Worm (Caenorhabditis elegans) whole organism, L1 larva: ENCODE results near the gene fbxl-2.

Experiments used
- C04F5.9 ChIP-seq: sonication (generic microtip); optimal IDR thresholded peaks from 2 replicates; lab custom pipeline; 2016; ENCODE audit warnings: missing genetic modification characterization, missing compliant biosample characterization
- C16A3.4 ChIP-seq: fragments of 150-350 bp; optimal IDR thresholded peaks from 2 replicates; lab custom pipeline; 2014; ENCODE audit warnings: missing biosample characterization, missing genetic modification characterization
- C34B4.2 ChIP-seq: sonication (generic microtip); optimal IDR thresholded peaks from 2 replicates; lab custom pipeline; 2017; ENCODE audit warnings: mild to moderate bottlenecking, missing genetic modification characterization, missing compliant biosample characterization
- ama-1 ChIP-seq: fragments of 150-350 bp; optimal IDR thresholded peaks from 2 replicates; lab custom pipeline; 2014
- ceh-63 ChIP-seq: fragments of 200-800 bp; sonication (Bioruptor generic); optimal IDR thresholded peaks from 2 replicates; lab custom pipeline; 2018; ENCODE audit warnings: mild to moderate bottlenecking, missing genetic modification characterization, missing compliant biosample characterization
- ceh-82 ChIP-seq, 3 experiments: fragments of 150-350 bp in 1 of 3; sonication (generic microtip) in 2 of 3; optimal IDR thresholded peaks; 2 replicates each; lab custom pipeline; 2014 to 2017; ENCODE audit warnings: missing biosample characterization in 3 of 3, missing genetic modification characterization in 3 of 3
- dpl-1 ChIP-seq, 3 experiments: fragments of 150-350 bp in 2 of 3; sonication (generic microtip) in 1 of 3; optimal IDR thresholded peaks; 2 replicates each; lab custom pipeline; 2014 to 2017; ENCODE audit warnings: missing biosample characterization in 3 of 3, missing genetic modification characterization in 3 of 3, missing genetic modification reagents in 3 of 3
- dsc-1 ChIP-seq: sonication (generic microtip); optimal IDR thresholded peaks from 2 replicates; lab custom pipeline; 2016; ENCODE audit warnings: mild to moderate bottlenecking, missing genetic modification characterization, missing compliant biosample characterization
- efl-1 ChIP-seq, 4 experiments: fragments of 150-350 bp; optimal IDR thresholded peaks in 3 of 4; peaks in 1 of 4; 1 replicate in 1 of 4; 2 replicates in 3 of 4; lab custom pipeline; 2014; ENCODE audit warnings: missing biosample characterization in 2 of 4, missing genetic modification characterization in 2 of 4, missing genetic modification reagents in 2 of 4
- efl-3 ChIP-seq: fragments of 200-800 bp; sonication (Bioruptor generic); optimal IDR thresholded peaks from 2 replicates; lab custom pipeline; 2018; ENCODE audit warnings: mild to moderate bottlenecking, missing genetic modification characterization, missing compliant biosample characterization
- elt-2 ChIP-seq: sonication (generic microtip); optimal IDR thresholded peaks from 2 replicates; lab custom pipeline; 2016; ENCODE audit warnings: missing genetic modification characterization, mild to moderate bottlenecking, inconsistent platforms, missing compliant biosample characterization, missing genetic modification reagents
- fkh-4 ChIP-seq: sonication (generic microtip); optimal IDR thresholded peaks from 2 replicates; lab custom pipeline; 2016; ENCODE audit warnings: missing compliant biosample characterization, missing genetic modification characterization, borderline replicate concordance
- isw-1 ChIP-seq: fragments of 200-800 bp; sonication (Bioruptor generic); IDR thresholded peaks from 2 replicates; pipeline ENCODE4 v1.3.6; 2022; ENCODE audit warnings: missing genetic modification characterization, missing compliant biosample characterization
- lin-14 ChIP-seq: fragments of 200-800 bp; sonication (Bioruptor generic); optimal IDR thresholded peaks from 2 replicates; lab custom pipeline; 2018; ENCODE audit warnings: mild to moderate bottlenecking, missing genetic modification characterization, moderate library complexity, missing compliant biosample characterization
- lin-39 ChIP-seq: fragments of 150-350 bp; optimal IDR thresholded peaks from 2 replicates; lab custom pipeline; 2014; ENCODE audit warnings: missing biosample characterization, missing genetic modification reagents, missing genetic modification characterization
- lsy-2 ChIP-seq, 2 experiments: fragments of 150-350 bp; optimal IDR thresholded peaks; 2 replicates each; lab custom pipeline; 2014; ENCODE audit warnings: missing biosample characterization in 2 of 2, missing genetic modification characterization in 2 of 2
- mdl-1 ChIP-seq, 2 experiments: fragments of 150-350 bp; optimal IDR thresholded peaks; 2 replicates each; lab custom pipeline; 2014 to 2017; ENCODE audit warnings: missing biosample characterization in 2 of 2, missing genetic modification characterization in 2 of 2, inconsistent platforms in 1 of 2
- mep-1 ChIP-seq: fragments of 150-350 bp; optimal IDR thresholded peaks from 2 replicates; lab custom pipeline; 2014; ENCODE audit warnings: missing biosample characterization, missing genetic modification characterization
- nhr-12 ChIP-seq: sonication (generic microtip); optimal IDR thresholded peaks from 2 replicates; lab custom pipeline; 2017; ENCODE audit warnings: missing biosample characterization, missing genetic modification characterization
- nhr-19 ChIP-seq: fragments of 200-800 bp; sonication (Bioruptor generic); conservative IDR thresholded peaks from 2 replicates; pipeline ENCODE4 v1.3.6; 2022; ENCODE audit warnings: missing genetic modification characterization, missing compliant biosample characterization
- nhr-20 ChIP-seq: sonication (generic microtip); optimal IDR thresholded peaks from 2 replicates; lab custom pipeline; 2016; ENCODE audit warnings: mild to moderate bottlenecking, missing genetic modification characterization, missing compliant biosample characterization
- nhr-47 ChIP-seq: sonication (generic microtip); optimal IDR thresholded peaks from 2 replicates; lab custom pipeline; 2016; ENCODE audit warnings: mild to moderate bottlenecking, missing genetic modification characterization, moderate library complexity, missing compliant biosample characterization
- nhr-71 ChIP-seq: sonication (generic microtip); optimal IDR thresholded peaks from 2 replicates; lab custom pipeline; 2016; ENCODE audit warnings: mild to moderate bottlenecking, missing genetic modification characterization, moderate library complexity, missing compliant biosample characterization
- pag-3 ChIP-seq: sonication (generic microtip); optimal IDR thresholded peaks from 2 replicates; lab custom pipeline; 2017; ENCODE audit warnings: missing genetic modification characterization, mild to moderate bottlenecking, missing compliant biosample characterization, antibody characterized with exemption, borderline replicate concordance; ENCODE audit not compliant: insufficient read depth
- pqm-1 ChIP-seq: sonication (generic microtip); optimal IDR thresholded peaks from 3 replicates; lab custom pipeline; 2017; ENCODE audit warnings: missing biosample characterization, missing genetic modification characterization
- rnt-1 ChIP-seq: sonication (generic microtip); optimal IDR thresholded peaks from 2 replicates; lab custom pipeline; 2016; ENCODE audit warnings: mild to moderate bottlenecking, missing genetic modification characterization, moderate library complexity, missing compliant biosample characterization
- snu-23 ChIP-seq: sonication (generic microtip); optimal IDR thresholded peaks from 2 replicates; lab custom pipeline; 2016; ENCODE audit warnings: missing genetic modification characterization, missing compliant biosample characterization
- sptf-1 ChIP-seq: fragments of 150-350 bp; optimal IDR thresholded peaks from 2 replicates; lab custom pipeline; 2014; ENCODE audit warnings: missing biosample characterization, missing genetic modification characterization
- swsn-7 ChIP-seq: sonication (generic microtip); optimal IDR thresholded peaks from 2 replicates; lab custom pipeline; 2016; ENCODE audit warnings: missing genetic modification characterization, missing compliant biosample characterization
- tlp-1 ChIP-seq: fragments of 150-350 bp; optimal IDR thresholded peaks from 2 replicates; lab custom pipeline; 2014; ENCODE audit warnings: missing biosample characterization, missing genetic modification characterization
- unc-130 ChIP-seq: fragments of 150-350 bp; optimal IDR thresholded peaks from 2 replicates; lab custom pipeline; 2017; ENCODE audit warnings: missing biosample characterization, missing genetic modification characterization, inconsistent platforms
- unc-86 ChIP-seq: sonication (generic microtip); optimal IDR thresholded peaks from 2 replicates; lab custom pipeline; 2016; ENCODE audit warnings: missing genetic modification characterization, missing compliant biosample characterization
- zag-1 ChIP-seq: fragments of 150-350 bp; optimal IDR thresholded peaks from 2 replicates; lab custom pipeline; 2014; ENCODE audit warnings: missing biosample characterization, missing genetic modification characterization
- zip-4 ChIP-seq: fragments of 200-800 bp; sonication (Bioruptor generic); optimal IDR thresholded peaks from 2 replicates; lab custom pipeline; 2018; ENCODE audit warnings: mild to moderate bottlenecking, missing genetic modification characterization, moderate library complexity, missing compliant biosample characterization
- ztf-4 ChIP-seq: fragments of 150-350 bp; optimal IDR thresholded peaks from 2 replicates; lab custom pipeline; 2014; ENCODE audit warnings: missing biosample characterization, missing genetic modification characterization

Gene fbxl-2

DNA sequence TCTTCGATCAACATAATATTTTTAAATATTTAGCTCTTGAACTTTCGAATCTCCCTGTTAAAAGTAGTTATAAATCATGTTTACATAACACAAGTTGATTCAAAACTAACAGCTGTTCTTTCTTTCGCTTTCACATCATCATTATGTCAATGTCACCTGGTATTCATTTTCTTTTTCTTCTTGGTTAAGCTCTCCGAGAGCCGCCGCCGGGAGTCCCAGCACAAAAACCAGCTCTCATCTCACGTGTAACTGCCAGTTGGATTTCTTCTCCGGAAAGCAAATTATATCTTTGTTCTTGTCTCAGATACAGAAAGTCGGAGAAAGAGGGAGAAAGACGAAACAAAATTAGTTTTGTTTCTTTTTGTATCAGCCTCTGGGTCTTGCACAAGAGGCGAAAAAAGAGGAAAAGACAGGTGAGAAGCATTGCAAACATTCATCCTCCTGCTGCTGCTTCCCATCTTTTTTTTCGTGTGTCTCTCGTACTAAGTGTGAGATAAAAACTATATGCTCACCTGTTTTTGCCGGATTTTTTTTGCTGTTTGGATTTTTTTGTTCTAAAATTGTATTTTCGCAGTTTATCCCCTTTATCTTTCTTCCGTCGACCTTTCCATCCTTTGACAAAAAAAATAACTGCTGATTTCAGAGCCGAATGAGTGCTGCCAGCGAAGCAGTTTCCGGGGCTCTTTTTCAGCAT, 25.6 kb upstream of the fbxl-2 start, which contains the start of gene F17C8.3:
TSS of gene F17C8.3 (plus strand) at position 644 of the 694 bp plus-strand sequence.
- TF ChIP-seq lin-14 (GFP tag; lab: Kevin White, UChicago): peak; percentile 83
- TF ChIP-seq fkh-4: peak; percentile 51
- TF ChIP-seq nhr-47 (tag; lab: Kevin White, UChicago): peak; percentile 14
- peak; percentile 32 for TF ChIP-seq pag-3 (tag; lab: Kevin White, UChicago)
- TF ChIP-seq unc-130: peak; percentile 4
- no peak for TF ChIP-seq tlp-1 (tag; lab: Kevin White, UChicago)
- TF ChIP-seq ceh-82 (tag; optimal IDR thresholded peaks at IDR 0.05; lab: Kevin White, UChicago): no peak
- peak; percentile 53 for TF ChIP-seq snu-23 (GFP tag; lab: Kevin White, UChicago)
- TF ChIP-seq rnt-1 (tag; lab: Kevin White, UChicago): peak; percentile 56
- TF ChIP-seq efl-1 (optimal IDR thresholded peaks at IDR 0.05; lab: Kevin White, UChicago): peak in 1 of 2 experiments; percentile 30
- TF ChIP-seq efl-1 (GFP tag; optimal IDR thresholded peaks at IDR 0.05 in 1 of 2; lab: Kevin White, UChicago): no peak
- peak; percentile 30 for TF ChIP-seq nhr-20 (tag; lab: Kevin White, UChicago)
- TF ChIP-seq mdl-1 (tag; optimal IDR thresholded peaks at IDR 0.05; lab: Kevin White, UChicago): peak in 1 of 2 experiments; percentile 19
- TF ChIP-seq efl-3 (GFP tag; lab: Kevin White, UChicago): no peak
- peak; percentile 32 for TF ChIP-seq swsn-7
- no peak for TF ChIP-seq isw-1 (GFP tag; lab: Robert Waterston, UW)
- peak; percentile 86 for TF ChIP-seq nhr-71
- TF ChIP-seq dsc-1 (tag; lab: Kevin White, UChicago): peak; percentile 88
- TF ChIP-seq mep-1: peak; percentile 20
- peak; percentile 50 for TF ChIP-seq nhr-19 (GFP tag; lab: Robert Waterston, UW)
- no peak for TF ChIP-seq ceh-63 (GFP tag; lab: Kevin White, UChicago)
- peak; percentile 54 to 70 for TF ChIP-seq lsy-2 (tag; optimal IDR thresholded peaks at IDR 0.05; lab: Kevin White, UChicago)
- TF ChIP-seq lin-39: peak; percentile 51
- peak in 1 of 3 experiments; percentile 5 for TF ChIP-seq dpl-1 (GFP tag; optimal IDR thresholded peaks at IDR 0.05; lab: Kevin White, UChicago)
- TF ChIP-seq, all 84 proteins: peak for 18

DNA sequence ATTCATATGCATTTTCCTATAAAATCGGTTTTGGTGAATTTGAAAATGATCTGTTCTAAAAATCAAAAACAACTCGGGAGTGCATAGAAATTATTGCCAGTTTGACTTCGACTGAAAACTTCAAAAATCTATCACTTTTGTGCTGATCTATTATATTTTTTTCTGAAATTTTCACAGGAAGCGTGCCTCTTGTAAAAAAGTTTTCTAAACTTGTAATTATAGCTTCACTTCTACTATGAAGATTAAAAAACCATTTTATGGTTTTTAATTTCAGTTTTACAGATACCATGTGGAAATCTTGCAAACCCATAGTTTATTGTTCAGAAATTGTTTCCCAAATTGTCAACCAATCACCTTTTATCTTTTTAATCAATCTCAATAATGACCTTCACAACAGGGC, 23.0 kb upstream of the fbxl-2 start, which contains the start of gene F17C8.9:
TSS of gene F17C8.9 (plus strand) at position 301 of the 400 bp plus-strand sequence.
- TF ChIP-seq zip-4 (GFP tag; lab: Kevin White, UChicago): no peak
- TF ChIP-seq ama-1 (lab: Kevin White, UChicago): no peak
- TF ChIP-seq nhr-12 (tag; lab: Kevin White, UChicago): no peak

DNA sequence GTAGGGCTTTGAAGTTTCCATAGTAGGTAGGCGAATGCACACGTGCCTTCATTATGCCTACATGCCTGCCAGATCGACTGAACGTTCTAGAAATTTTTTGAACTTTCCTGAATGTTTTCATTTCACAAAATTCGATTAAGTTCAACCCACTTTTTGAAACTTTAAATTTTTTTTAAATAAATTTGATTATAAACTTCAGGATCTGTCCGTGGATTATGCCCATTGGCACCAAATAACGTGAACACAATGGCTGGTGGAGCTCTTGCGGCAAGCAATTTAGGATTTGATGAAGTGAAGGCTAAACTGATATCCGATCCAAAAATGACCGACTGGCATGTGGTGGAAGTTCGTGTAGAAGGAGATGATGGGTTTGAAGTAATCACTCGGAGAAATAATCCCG, 21.6 kb upstream of the fbxl-2 start, which contains the start of gene F17C8.7:
TSS of gene F17C8.7 (plus strand) at position 301 of the 400 bp plus-strand sequence.
- TF ChIP-seq unc-86 (tag; lab: Kevin White, UChicago) (no peak), lin-39 (no peak), ztf-4 (no peak), C34B4.2 (tag; lab: Kevin White, UChicago) (no peak), elt-2 (no peak), isw-1 (GFP tag; lab: Robert Waterston, UW) (no peak), nhr-47 (tag; lab: Kevin White, UChicago) (no peak), C04F5.9 (tag; lab: Kevin White, UChicago) (no peak), zag-1 (tag; lab: Kevin White, UChicago) (no peak), C16A3.4 (no peak), unc-130 (no peak), pqm-1 (no peak), mep-1 (no peak)

DNA sequence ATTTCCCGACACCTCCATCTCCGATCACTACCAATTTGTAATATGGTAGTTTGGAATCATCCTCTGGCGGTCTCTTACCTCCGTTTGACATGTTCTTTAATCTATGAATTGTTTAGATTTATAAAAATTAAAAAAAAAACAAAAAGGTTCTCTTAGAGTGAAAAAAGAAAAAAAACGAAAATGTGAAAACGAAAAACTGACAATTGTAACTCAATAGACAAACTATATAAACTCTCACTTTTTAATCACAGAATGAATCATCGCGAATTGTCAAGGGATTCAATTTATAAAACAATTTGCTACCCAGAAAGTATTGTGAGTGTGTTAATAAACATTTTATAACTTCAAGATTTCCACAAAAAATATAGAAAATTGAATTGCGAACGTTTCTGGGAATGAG, 17.1 kb upstream of the fbxl-2 start, which contains the start of gene ras-2:
TSS of gene ras-2 (minus strand) at position 101 of the 400 bp plus-strand sequence.
- TF ChIP-seq unc-130 (no peak), sptf-1 (tag; lab: Kevin White, UChicago) (no peak)
- TF ChIP-seq, all 84 proteins: peak for 0
